Fruit fly (Drosophila melanogaster): ENCODE data around the gene Amt.

The Amt gene

DNA sequence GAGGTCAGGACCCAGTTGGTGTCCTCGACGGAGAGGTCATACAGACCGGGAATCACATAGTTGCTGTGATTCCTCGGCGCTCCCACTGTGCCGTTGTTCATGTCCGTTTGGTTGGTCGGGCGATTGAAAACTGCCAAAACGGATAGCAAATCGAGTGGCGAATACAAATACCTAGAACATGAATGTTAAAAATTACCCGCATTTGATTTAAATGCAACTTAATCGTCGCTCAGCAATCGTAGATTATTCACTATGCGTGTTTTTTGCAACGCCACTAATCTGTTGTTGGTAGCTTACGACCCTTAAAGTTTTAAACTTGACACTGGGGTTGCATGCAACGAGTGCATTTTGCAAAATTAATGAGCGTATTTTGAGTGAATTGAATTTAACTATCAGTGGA is at the start of gene Amt:
Amt (minus strand) TSS at position 101 of the 400 bp plus-strand sequence.
- TF ChIP-seq cic (GFP tag; optimal IDR thresholded peaks at IDR 0.05), result no peak
- no peak for TF ChIP-seq Crg-1 (GFP tag; optimal IDR thresholded peaks at IDR 0.05)
- TF ChIP-seq tj (GFP tag; optimal IDR thresholded peaks at IDR 0.05), result no peak
- no peak for TF ChIP-seq ovo (GFP tag; optimal IDR thresholded peaks at IDR 0.05)
- TF ChIP-seq pad (GFP tag; optimal IDR thresholded peaks at IDR 0.05), result no peak
- no peak for TF ChIP-seq toe (GFP tag; optimal IDR thresholded peaks at IDR 0.05)
- TF ChIP-seq CG1620 (GFP tag; optimal IDR thresholded peaks at IDR 0.05), result no peak
- no peak for TF ChIP-seq kay (GFP tag; ENCODE audit: borderline replicate concordance)

DNA sequence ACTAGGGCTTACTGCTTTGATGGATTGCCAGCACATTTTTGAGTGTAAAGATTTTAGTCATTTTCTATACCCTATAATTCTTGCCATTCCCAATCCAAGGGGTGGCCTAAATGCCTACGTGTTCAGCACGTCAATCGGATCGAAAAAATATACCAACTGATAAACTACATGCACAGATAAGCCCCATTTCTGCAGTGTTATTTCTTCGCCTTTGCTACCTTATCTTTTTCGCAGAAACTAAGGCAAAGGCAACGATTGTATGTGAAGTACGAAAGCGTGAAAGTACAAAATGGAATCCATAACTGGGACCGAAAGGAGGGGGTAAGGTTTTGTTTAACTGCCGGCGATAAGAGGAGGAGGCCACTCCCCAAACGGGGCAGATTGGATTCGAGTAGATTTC is 49.0 kb upstream of the Amt start:
- TF ChIP-seq ovo (GFP tag; optimal IDR thresholded peaks at IDR 0.05) (no peak), CG12768 (GFP tag; optimal IDR thresholded peaks at IDR 0.05) (peak; percentile 36), cic (GFP tag; optimal IDR thresholded peaks at IDR 0.05) (peak; percentile 50), pad (GFP tag; optimal IDR thresholded peaks at IDR 0.05) (peak; percentile 26), tj (GFP tag; optimal IDR thresholded peaks at IDR 0.05) (no peak), kay (GFP tag; ENCODE audit: borderline replicate concordance) (peak; percentile 95), Mnt (GFP tag; optimal IDR thresholded peaks at IDR 0.05) (peak; percentile 45)

DNA sequence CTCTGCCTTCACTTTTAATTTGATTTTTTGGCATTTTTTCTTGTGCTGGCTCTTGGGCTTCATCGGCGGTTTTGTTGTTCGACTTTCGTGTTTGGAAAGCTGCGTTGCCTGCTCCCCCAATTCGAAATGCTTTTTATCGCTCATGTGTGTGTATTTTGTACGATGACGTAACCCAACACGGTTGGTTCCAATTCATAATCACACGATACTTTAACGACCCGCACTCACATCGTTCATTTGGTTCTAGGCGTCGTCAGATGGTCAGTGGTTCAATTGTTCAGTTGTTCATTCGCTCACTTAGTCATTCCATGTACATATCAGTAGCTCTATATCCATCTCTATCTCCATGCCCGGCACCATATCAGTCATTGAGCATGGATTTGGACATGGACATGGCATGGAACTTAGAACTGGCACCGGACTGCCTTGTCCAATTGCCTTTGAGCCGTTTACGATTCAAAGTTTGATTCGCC is 45.0 kb upstream of the Amt start:
- TF ChIP-seq Crg-1 (GFP tag; optimal IDR thresholded peaks at IDR 0.05) (no peak), Clk (GFP tag; optimal IDR thresholded peaks at IDR 0.05) (no peak), CG7045 (GFP tag; optimal IDR thresholded peaks at IDR 0.05) (no peak), CG7101 (tag; optimal IDR thresholded peaks at IDR 0.05) (no peak), Mnt (GFP tag; optimal IDR thresholded peaks at IDR 0.05) (no peak), CG14711 (tag; optimal IDR thresholded peaks at IDR 0.05) (no peak), ovo (GFP tag; optimal IDR thresholded peaks at IDR 0.05) (no peak), pad (GFP tag; optimal IDR thresholded peaks at IDR 0.05) (no peak), CG1620 (GFP tag; optimal IDR thresholded peaks at IDR 0.05) (no peak)

DNA sequence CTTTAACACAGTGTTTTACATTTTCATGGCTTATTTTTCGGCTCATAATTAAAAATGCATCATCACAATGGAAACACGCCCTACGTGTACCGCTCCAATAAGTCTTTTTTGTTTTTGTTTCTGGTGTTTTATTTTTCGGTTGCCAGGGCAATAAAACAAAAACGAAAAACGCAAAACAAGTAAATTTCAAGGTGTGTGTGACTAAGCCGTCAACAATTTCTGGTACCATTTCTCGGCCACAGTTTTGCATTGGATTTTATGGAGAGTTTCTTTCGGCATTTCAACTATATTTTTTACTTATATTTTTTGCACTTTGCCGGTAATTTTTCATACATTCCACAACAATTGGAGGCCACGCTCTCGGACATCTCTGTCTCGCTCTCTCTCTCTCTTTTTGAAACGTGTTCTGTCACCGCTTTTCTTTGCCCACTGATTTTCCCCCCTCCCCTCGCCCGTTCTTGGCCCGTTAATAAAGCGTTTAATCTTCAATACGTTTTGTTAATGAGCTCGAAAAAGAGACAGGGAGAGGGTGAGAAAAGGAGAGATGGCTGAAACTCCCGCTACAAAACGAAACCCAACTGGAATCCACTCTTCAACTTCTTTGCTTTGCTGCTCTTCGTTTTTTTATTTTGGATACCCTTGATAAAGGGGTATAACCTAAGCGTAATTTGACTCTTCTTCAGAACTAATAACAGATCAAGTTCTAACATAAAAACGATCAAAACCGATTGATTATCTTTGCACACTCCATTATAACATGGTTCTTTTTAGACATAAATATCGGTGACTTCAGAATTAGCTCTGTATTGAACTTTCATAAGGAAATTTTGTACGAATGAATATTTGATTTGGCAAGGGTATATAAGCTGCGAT is 44.3 kb upstream of the Amt start:
- no peak for TF ChIP-seq Hr96 (GFP tag; optimal IDR thresholded peaks at IDR 0.05)
- TF ChIP-seq CG33017 (tag; optimal IDR thresholded peaks at IDR 0.05), result no peak
- no peak for TF ChIP-seq CG5204 (GFP tag; optimal IDR thresholded peaks at IDR 0.05)
- TF ChIP-seq pad (GFP tag; optimal IDR thresholded peaks at IDR 0.05), result peak; percentile 80
- TF ChIP-seq CG11617 (GFP tag; optimal IDR thresholded peaks at IDR 0.05), result peak; percentile 1
- no peak for TF ChIP-seq CG14711 (tag; optimal IDR thresholded peaks at IDR 0.05)
- no peak for TF ChIP-seq toe (GFP tag; optimal IDR thresholded peaks at IDR 0.05)
- no peak for TF ChIP-seq Mnt (GFP tag; optimal IDR thresholded peaks at IDR 0.05)
- TF ChIP-seq kay (GFP tag; ENCODE audit: borderline replicate concordance), result no peak
- TF ChIP-seq ovo (GFP tag; optimal IDR thresholded peaks at IDR 0.05), result no peak
- TF ChIP-seq cic (GFP tag; optimal IDR thresholded peaks at IDR 0.05), result no peak
- no peak for TF ChIP-seq CG12768 (GFP tag; optimal IDR thresholded peaks at IDR 0.05)
- peak; percentile 26 for TF ChIP-seq bab1 (GFP tag; optimal IDR thresholded peaks at IDR 0.05)
- TF ChIP-seq CG7045 (GFP tag; optimal IDR thresholded peaks at IDR 0.05), result no peak
- TF ChIP-seq tj (GFP tag; optimal IDR thresholded peaks at IDR 0.05), result peak; percentile 71
- TF ChIP-seq CG1620 (GFP tag; optimal IDR thresholded peaks at IDR 0.05), result peak; percentile 22
- TF ChIP-seq CG7101 (tag; optimal IDR thresholded peaks at IDR 0.05), result no peak
- no peak for TF ChIP-seq Crg-1 (GFP tag; optimal IDR thresholded peaks at IDR 0.05)
- TF ChIP-seq Clk (GFP tag; optimal IDR thresholded peaks at IDR 0.05), result no peak
- no peak for TF ChIP-seq cnc (optimal IDR thresholded peaks at IDR 0.05)

DNA sequence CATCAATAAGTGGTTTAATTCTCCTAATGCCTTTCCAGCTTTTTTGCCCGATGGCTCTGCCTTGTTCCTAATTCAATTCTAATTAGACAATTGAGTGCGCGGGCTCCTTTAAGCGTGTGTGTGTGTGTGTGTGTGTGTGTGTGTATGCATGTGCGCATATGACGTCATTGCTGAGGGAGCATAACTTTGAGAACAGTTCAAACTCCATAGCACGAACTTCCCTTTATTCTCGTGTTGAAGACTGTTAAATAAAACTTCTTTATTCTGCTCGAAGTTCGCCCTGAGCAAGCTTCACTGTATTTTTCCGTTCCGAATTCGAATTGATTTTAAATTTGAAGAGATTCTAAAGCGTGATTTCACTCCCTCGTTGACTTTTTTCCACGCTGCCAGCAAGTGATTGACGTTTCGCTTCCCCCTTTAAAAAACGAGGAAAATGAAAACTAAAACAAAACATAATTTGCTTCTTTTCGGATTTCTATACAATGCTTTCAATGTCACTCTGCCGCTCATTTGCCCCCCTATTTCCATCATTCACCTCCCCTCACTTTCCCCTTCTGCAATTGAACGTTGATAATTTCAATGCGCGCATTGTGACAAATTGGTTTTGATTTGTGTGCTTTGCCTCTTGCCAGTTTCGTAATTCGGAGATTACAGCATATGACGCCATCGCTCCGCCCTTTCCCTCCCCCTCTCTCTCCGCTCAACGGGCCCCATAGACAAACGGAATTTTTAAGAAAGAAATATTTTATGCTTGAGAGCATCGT is 43.5 kb upstream of the Amt start:
- TF ChIP-seq pad (GFP tag; optimal IDR thresholded peaks at IDR 0.05) (peak; percentile 81), CG12768 (GFP tag; optimal IDR thresholded peaks at IDR 0.05) (no peak), Clk (GFP tag; optimal IDR thresholded peaks at IDR 0.05) (peak; percentile 5), ovo (GFP tag; optimal IDR thresholded peaks at IDR 0.05) (no peak), CG33017 (tag; optimal IDR thresholded peaks at IDR 0.05) (no peak), kay (GFP tag; ENCODE audit: borderline replicate concordance) (peak; percentile 35)

DNA sequence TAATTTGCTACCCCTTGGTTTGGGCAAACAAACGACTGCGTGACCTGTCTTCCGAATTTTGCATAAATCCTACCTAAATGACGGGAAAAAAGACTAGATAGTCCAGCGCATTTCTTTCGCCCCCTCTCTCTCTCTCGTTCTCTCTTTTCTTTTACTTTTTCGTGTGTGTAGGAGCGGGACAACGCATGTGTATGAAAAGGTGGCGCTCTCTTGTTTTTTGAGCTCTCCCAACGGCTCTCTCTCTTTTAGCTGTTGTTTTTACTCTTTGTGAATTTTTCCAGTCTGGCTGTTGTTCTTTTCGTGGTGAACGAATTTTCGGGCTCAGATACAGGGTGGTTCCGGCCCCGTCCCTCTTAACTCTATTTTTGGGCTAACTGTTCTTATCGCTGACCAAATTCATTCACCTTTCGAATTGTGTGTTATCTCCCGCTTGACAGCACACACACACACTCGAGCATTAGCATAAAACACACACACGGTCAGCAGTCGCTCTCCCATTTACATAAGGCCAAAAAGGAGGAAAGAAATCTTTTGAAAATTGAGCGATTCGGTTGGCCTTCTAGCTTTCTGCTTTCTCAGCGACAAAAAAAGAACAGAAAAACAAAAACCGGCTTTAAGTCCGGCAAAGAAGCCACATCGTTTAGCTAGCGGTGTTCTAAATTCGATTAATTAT is 42.8 kb upstream of the Amt start:
- TF ChIP-seq bab1 (GFP tag; optimal IDR thresholded peaks at IDR 0.05) (peak; percentile 7), Mnt (GFP tag; optimal IDR thresholded peaks at IDR 0.05) (no peak), Crg-1 (GFP tag; optimal IDR thresholded peaks at IDR 0.05) (peak; percentile 15), pad (GFP tag; optimal IDR thresholded peaks at IDR 0.05) (peak; percentile 15)
